Fruit fly (Drosophila melanogaster): ENCODE results near the gene RpS21.
A peak's percentile ranks its signal among the peaks of the same experiment; 100 is the strongest.

RpS21 gene

DNA sequence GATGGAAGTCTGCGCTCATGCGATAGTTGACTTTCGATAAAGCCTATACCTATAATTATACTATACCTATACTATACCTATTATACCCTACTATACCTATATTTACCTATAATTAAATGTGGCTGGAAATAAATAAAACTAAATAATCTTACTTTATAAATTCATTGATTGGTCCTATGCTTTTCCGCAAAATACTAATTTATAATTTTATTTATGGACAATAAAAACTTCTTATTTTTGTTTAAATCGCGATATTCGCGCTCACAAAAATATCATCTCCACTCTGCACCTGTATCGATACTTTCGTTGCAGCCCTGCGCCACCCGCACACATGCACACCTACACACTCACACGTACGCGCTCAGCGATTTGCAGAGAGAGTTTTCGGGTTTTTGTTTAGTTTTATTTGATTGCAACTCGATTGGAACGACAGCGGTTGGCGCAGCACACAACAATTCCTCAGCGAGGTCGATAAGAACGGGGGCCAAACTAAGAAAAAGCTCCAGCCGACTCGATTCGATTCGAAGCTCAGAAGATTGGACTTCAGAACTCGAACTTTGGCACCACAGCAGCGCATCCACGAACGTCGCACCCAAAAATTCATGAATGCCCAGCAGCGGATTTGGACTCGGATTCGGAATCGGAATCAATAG lies 18.8 kb downstream of the RpS21 start, which contains the start of gene CG8814 (continued):
- TF ChIP-seq CG14710 (tag; optimal IDR thresholded peaks at IDR 0.05) (peak; percentile 86), Med (GFP tag) (peak; percentile 83), dmrt11E (tag; optimal IDR thresholded peaks at IDR 0.05) (peak; percentile 51), hb (GFP tag; IDR thresholded peaks at IDR 0.05; ENCODE audit: partially characterized antibody) (peak; percentile 81), ci (GFP tag; IDR thresholded peaks at IDR 0.05) (peak; percentile 54; the same call in 2 of the 3 replicates), CG4404 (GFP tag; IDR thresholded peaks at IDR 0.05) (peak; percentile 80), Doc3 (GFP tag; IDR thresholded peaks at IDR 0.05; ENCODE audit: partially characterized antibody) (peak; percentile 66; the same call in 2 of the 3 replicates), CG18619 (GFP tag; optimal IDR thresholded peaks at IDR 0.05) (peak; percentile 57), CG42726 (GFP tag; IDR thresholded peaks at IDR 0.05; ENCODE audit: partially characterized antibody) (0 out of 2 replicates have a peak, but pooled peaks have one; percentile 14), CG1603 (tag; optimal IDR thresholded peaks at IDR 0.05) (peak; percentile 42), CG10366 (GFP tag; IDR thresholded peaks at IDR 0.05) (peak; percentile 57), esg (GFP tag; conservative IDR thresholded peaks at IDR 0.05) (peak; percentile 62), CG2199 (GFP tag; IDR thresholded peaks at IDR 0.05) (no peak), B-H2 (GFP tag; optimal IDR thresholded peaks at IDR 0.05) (no peak), wdn (GFP tag; IDR thresholded peaks at IDR 0.05) (0 out of 2 replicates have a peak, but pooled peaks have one; percentile 3), Elba2 (GFP tag; optimal IDR thresholded peaks at IDR 0.05) (no peak), Xrp1 (GFP tag; IDR thresholded peaks at IDR 0.05) (peak; percentile 28; the same call in 1 of the 2 replicates), CoRest (tag; optimal IDR thresholded peaks at IDR 0.05) (peak; percentile 87), CG9215 (GFP tag; IDR thresholded peaks at IDR 0.05) (peak; percentile 80), CG4424 (GFP tag; optimal IDR thresholded peaks at IDR 0.05) (peak; percentile 76), CG10431 (GFP tag; optimal IDR thresholded peaks at IDR 0.05) (no peak), CG4854 (GFP tag; optimal IDR thresholded peaks at IDR 0.05) (no peak), Mrtf (GFP tag; IDR thresholded peaks at IDR 0.05) (0 out of 3 replicates have a peak, but pooled peaks have one; percentile 58), CG16779 (GFP tag; IDR thresholded peaks at IDR 0.05) (no peak), pita (GFP tag; optimal IDR thresholded peaks at IDR 0.05) (no peak), CG1529 (GFP tag; optimal IDR thresholded peaks at IDR 0.05) (no peak), onecut (GFP tag; IDR thresholded peaks at IDR 0.05) (no peak), CG10462 (GFP tag; optimal IDR thresholded peaks at IDR 0.05) (peak; percentile 65), zfh2 (GFP tag; optimal IDR thresholded peaks at IDR 0.05) (peak; percentile 48), CG11695 (GFP tag; IDR thresholded peaks at IDR 0.05) (no peak), twi (tag; optimal IDR thresholded peaks at IDR 0.05) (peak; percentile 69), sens (GFP tag) (peak; percentile 85), pzg (GFP tag; optimal IDR thresholded peaks at IDR 0.05) (peak; percentile 62), gfzf (GFP tag; optimal IDR thresholded peaks at IDR 0.05) (peak; percentile 72), en (GFP tag; optimal IDR thresholded peaks at IDR 0.05) (no peak), Dll (GFP tag; IDR thresholded peaks at IDR 0.05; ENCODE audit: partially characterized antibody) (peak; percentile 90), CG8478 (optimal IDR thresholded peaks at IDR 0.05) (peak; percentile 87), Taf1 (GFP tag; IDR thresholded peaks at IDR 0.05) (no peak), bab2 (GFP tag; optimal IDR thresholded peaks at IDR 0.05) (peak; percentile 26), zen2 (GFP tag; IDR thresholded peaks at IDR 0.05; ENCODE audit: partially characterized antibody) (no peak), CG9932 (GFP tag; IDR thresholded peaks at IDR 0.05) (peak; percentile 90), peb (GFP tag; IDR thresholded peaks at IDR 0.05) (no peak), Mad (GFP tag; optimal IDR thresholded peaks at IDR 0.05) (peak; percentile 39), crc (GFP tag; optimal IDR thresholded peaks at IDR 0.05) (no peak), sima (GFP tag; optimal IDR thresholded peaks at IDR 0.05) (no peak), CG6791 (GFP tag; IDR thresholded peaks at IDR 0.05; ENCODE audit: partially characterized antibody) (peak; percentile 75; the same call in 2 of the 3 replicates), CG8388 (GFP tag; optimal IDR thresholded peaks at IDR 0.05) (peak; percentile 46), gsb (GFP tag; IDR thresholded peaks at IDR 0.05) (no peak), CG7786 (GFP tag; optimal IDR thresholded peaks at IDR 0.05) (peak; percentile 15), yki (optimal IDR thresholded peaks at IDR 0.05) (no peak), CG18764 (GFP tag; optimal IDR thresholded peaks at IDR 0.05) (peak; percentile 45)

Data from whole organism, embryonic.